Worm (Caenorhabditis elegans) whole organism, young adult: ENCODE data around the gene spn-4.

Source experiments
- C06A6.2 ChIP-seq: fragments of 200-800 bp; sonication (Bioruptor generic); conservative IDR thresholded peaks from 2 replicates; pipeline ENCODE4 v1.3.6; 2022; ENCODE audit warnings: missing genetic modification characterization, missing compliant biosample characterization
- D2030.7 ChIP-seq: fragments of 200-800 bp; sonication (Bioruptor generic); IDR thresholded peaks from 2 replicates; pipeline ENCODE4 v1.3.6; 2022; ENCODE audit warnings: missing genetic modification reagents, missing genetic modification characterization, missing compliant biosample characterization
- F22D6.2 ChIP-seq: sonication (generic microtip); optimal IDR thresholded peaks from 2 replicates; lab custom pipeline; 2016; ENCODE audit warnings: mild to moderate bottlenecking, missing genetic modification characterization, missing compliant biosample characterization
- F37B4.10 ChIP-seq: fragments of 200-800 bp; sonication (Bioruptor generic); IDR thresholded peaks from 2 replicates; pipeline ENCODE4 v1.3.6; 2022; ENCODE audit warnings: missing genetic modification characterization, missing compliant biosample characterization
- T07F8.4 ChIP-seq: sonication (generic microtip); optimal IDR thresholded peaks from 2 replicates; lab custom pipeline; 2016; ENCODE audit warnings: mild to moderate bottlenecking, missing genetic modification characterization, moderate library complexity, missing compliant biosample characterization
- Y53G8AR.9 ChIP-seq: fragments of 200-800 bp; sonication (Bioruptor generic); conservative IDR thresholded peaks from 2 replicates; pipeline ENCODE4 v1.3.6; 2022; ENCODE audit warnings: missing genetic modification reagents, missing genetic modification characterization, missing compliant biosample characterization
- Y56A3A.18 ChIP-seq: fragments of 200-800 bp; sonication (Bioruptor generic); IDR thresholded peaks from 2 replicates; pipeline ENCODE4 v1.3.6; 2022; ENCODE audit warnings: missing genetic modification reagents, missing genetic modification characterization, missing compliant biosample characterization
- ama-1 ChIP-seq, 3 experiments: fragments of 150-350 bp in 1 of 3; sonication (generic microtip) in 2 of 3; optimal IDR thresholded peaks; 2 replicates each; lab custom pipeline; 2014 to 2018; ENCODE audit warnings: missing biosample characterization in 2 of 3, missing genetic modification characterization in 2 of 3, missing genetic modification reagents in 2 of 3
- cebp-1 ChIP-seq, 2 experiments: fragments of 200-800 bp in 1 of 2; sonication (Bioruptor generic) in 1 of 2; sonication (generic microtip) in 1 of 2; IDR thresholded peaks in 1 of 2; optimal IDR thresholded peaks in 1 of 2; 2 replicates each; pipeline versions ENCODE4 v1.3.6 to Lab custom; 2017 to 2022; ENCODE audit warnings: missing compliant biosample characterization in 2 of 2, missing genetic modification characterization in 2 of 2, mild to moderate bottlenecking in 1 of 2, missing genetic modification reagents in 1 of 2, moderate library complexity in 1 of 2
- cebp-2 ChIP-seq: fragments of 200-800 bp; sonication (Bioruptor generic); IDR thresholded peaks from 2 replicates; pipeline ENCODE4 v1.3.6; 2022; ENCODE audit warnings: missing genetic modification characterization, missing compliant biosample characterization
- ceh-100 ChIP-seq: fragments of 200-800 bp; sonication (Bioruptor generic); IDR thresholded peaks from 2 replicates; pipeline ENCODE4 v1.3.6; 2022; ENCODE audit warnings: missing genetic modification reagents, missing genetic modification characterization, missing compliant biosample characterization
- egl-44 ChIP-seq: fragments of 200-800 bp; sonication (Bioruptor generic); IDR thresholded peaks from 2 replicates; pipeline ENCODE4 v1.3.6; 2022; ENCODE audit warnings: missing genetic modification reagents, missing genetic modification characterization, missing compliant biosample characterization
- ets-4 ChIP-seq: fragments of 200-800 bp; sonication (Bioruptor generic); optimal IDR thresholded peaks from 2 replicates; lab custom pipeline; 2018; ENCODE audit warnings: mild to moderate bottlenecking, missing genetic modification characterization, missing compliant biosample characterization
- hmg-1.2 ChIP-seq: fragments of 200-800 bp; sonication (Bioruptor generic); IDR thresholded peaks from 2 replicates; pipeline ENCODE4 v1.3.6; 2022; ENCODE audit warnings: missing genetic modification reagents, missing genetic modification characterization, missing compliant biosample characterization
- madf-8 ChIP-seq: fragments of 200-800 bp; sonication (Bioruptor generic); conservative IDR thresholded peaks from 2 replicates; pipeline ENCODE4 v1.3.6; 2022; ENCODE audit warnings: missing genetic modification reagents, missing genetic modification characterization, missing compliant biosample characterization
- mel-28 ChIP-seq: sonication (generic microtip); optimal IDR thresholded peaks from 2 replicates; lab custom pipeline; 2016; ENCODE audit warnings: borderline replicate concordance, mild to moderate bottlenecking, missing genetic modification characterization, missing compliant biosample characterization
- mxl-1 ChIP-seq: sonication (generic microtip); optimal IDR thresholded peaks from 2 replicates; lab custom pipeline; 2016; ENCODE audit warnings: missing genetic modification characterization, missing compliant biosample characterization
- rec-8 ChIP-seq, 2 experiments: sonication (generic microtip); optimal IDR thresholded peaks; 2 replicates each; lab custom pipeline; 2016; ENCODE audit warnings: mild to moderate bottlenecking in 2 of 2, missing genetic modification characterization in 2 of 2, missing genetic modification reagents in 2 of 2, missing genotype in 2 of 2, missing biosample characterization in 1 of 2, missing compliant biosample characterization in 1 of 2, moderate library complexity in 1 of 2
- snpc-3.4 ChIP-seq: sonication (generic microtip); optimal IDR thresholded peaks from 2 replicates; lab custom pipeline; 2017; ENCODE audit warnings: missing genetic modification characterization, mild to moderate bottlenecking, missing compliant biosample characterization, antibody characterized with exemption, moderate library complexity, missing genotype, missing genetic modification reagents
- sptf-2 ChIP-seq: fragments of 200-800 bp; sonication (Bioruptor generic); optimal IDR thresholded peaks from 2 replicates; lab custom pipeline; 2018; ENCODE audit warnings: mild to moderate bottlenecking, missing genetic modification characterization, missing compliant biosample characterization
- tbx-9 ChIP-seq: sonication (generic microtip); optimal IDR thresholded peaks from 2 replicates; lab custom pipeline; 2016; ENCODE audit warnings: borderline replicate concordance, missing genetic modification characterization, inconsistent platforms, missing compliant biosample characterization
- unc-62 ChIP-seq: fragments of 150-350 bp; optimal IDR thresholded peaks from 2 replicates; lab custom pipeline; 2014; ENCODE audit warnings: missing biosample characterization, missing genetic modification reagents, missing genetic modification characterization
- zfh-2 ChIP-seq: fragments of 200-800 bp; sonication (Bioruptor generic); conservative IDR thresholded peaks from 2 replicates; pipeline ENCODE4 v1.3.6; 2022; ENCODE audit warnings: missing genetic modification reagents, missing genetic modification characterization, missing compliant biosample characterization

spn-4 gene

DNA sequence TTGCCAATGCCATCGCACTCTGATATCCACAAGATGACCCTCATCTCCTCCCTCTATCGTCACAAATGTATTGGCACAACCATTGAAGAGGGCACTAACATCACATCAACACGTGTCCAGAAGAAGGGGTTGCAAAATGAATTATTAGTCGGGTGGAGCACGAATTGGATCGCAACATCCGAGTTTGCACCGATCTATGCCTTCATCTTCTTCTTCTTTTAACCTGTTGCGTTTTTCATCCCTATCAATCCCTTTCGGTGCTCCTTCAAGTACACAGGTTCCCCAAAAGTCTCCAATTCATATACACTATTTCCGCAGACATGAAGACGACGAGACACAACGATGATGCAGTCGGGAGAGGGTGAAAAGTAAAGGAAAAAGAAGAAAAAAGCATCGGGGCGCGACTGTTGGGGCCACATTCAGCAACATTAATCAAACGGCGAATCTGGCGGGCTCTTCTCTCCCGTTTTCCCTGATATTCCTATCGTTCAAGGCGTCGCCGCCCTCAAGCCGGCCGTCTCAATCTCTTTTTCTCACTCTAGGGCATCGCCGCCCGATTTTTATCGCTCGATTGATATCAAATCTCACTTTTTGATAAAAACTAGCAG is 33.1 kb downstream of the spn-4 start:
- TF ChIP-seq ama-1 (optimal IDR thresholded peaks at IDR 0.05; lab: Kevin White, UChicago) (no peak), ama-1 (GFP tag; optimal IDR thresholded peaks at IDR 0.05; lab: Kevin White, UChicago) (no peak), unc-62 (GFP tag; lab: Kevin White, UChicago) (no peak), rec-8 (tag; optimal IDR thresholded peaks at IDR 0.05; lab: Kevin White, UChicago) (no peak), zfh-2 (GFP tag; lab: Robert Waterston, UW) (peak; percentile 58), C06A6.2 (GFP tag; lab: Robert Waterston, UW) (no peak)

DNA sequence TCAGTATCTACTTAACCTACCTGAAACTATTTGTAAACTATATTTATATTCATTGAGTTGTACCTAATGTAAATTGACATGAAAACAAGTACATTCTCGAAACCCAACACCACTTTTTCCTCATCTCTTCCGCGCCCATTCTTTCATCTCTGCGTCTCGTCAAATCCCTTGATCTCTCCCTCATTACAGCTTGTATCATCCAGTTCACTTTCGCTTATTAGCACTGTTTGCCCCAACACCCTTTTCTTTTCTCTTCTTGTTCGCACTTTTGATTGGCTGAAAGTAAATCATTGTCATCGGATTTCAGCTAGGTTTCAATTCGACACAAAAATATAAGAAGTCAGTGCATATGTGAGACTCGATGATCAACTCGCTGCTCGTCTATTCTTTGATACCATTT is 39.9 kb downstream of the spn-4 start, which contains the start of gene T25F10.3:
Gene T25F10.3 (plus strand): TSS at position 308 of the 400 bp plus-strand sequence.
- 0 out of 2 replicates have a peak, but pooled peaks have one; percentile 13 for TF ChIP-seq hmg-1.2
- TF ChIP-seq egl-44 (GFP tag; lab: Robert Waterston, UW): no peak
- TF ChIP-seq cebp-2 (GFP tag; lab: Robert Waterston, UW): no peak
- TF ChIP-seq tbx-9 (tag; lab: Kevin White, UChicago): no peak

DNA sequence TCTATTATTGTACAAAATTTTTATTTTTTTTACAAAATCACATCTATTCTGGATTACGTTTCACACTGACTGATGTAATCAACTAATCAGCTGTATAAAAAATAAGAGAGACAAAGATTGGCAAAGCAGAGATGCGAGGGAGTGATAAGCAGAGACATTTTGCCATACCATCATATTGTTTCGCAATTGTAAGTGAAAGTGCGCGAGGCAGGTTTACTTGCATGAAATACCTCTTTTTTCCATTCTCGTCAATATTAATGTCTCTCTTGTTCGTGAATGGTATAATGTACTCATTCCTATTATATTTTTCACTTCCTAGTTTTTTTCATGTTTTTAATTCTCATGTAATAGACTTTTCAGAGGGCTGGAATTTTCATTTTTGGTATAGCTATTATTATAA is 47.8 kb downstream of the spn-4 start:
- TF ChIP-seq snpc-3.4 (tag; lab: Kevin White, UChicago): no peak
- no peak for TF ChIP-seq cebp-1 (GFP tag; IDR thresholded peaks at IDR 0.05; lab: Robert Waterston, UW)
- peak; percentile 62 for TF ChIP-seq cebp-1 (tag; optimal IDR thresholded peaks at IDR 0.05; lab: Kevin White, UChicago)

DNA sequence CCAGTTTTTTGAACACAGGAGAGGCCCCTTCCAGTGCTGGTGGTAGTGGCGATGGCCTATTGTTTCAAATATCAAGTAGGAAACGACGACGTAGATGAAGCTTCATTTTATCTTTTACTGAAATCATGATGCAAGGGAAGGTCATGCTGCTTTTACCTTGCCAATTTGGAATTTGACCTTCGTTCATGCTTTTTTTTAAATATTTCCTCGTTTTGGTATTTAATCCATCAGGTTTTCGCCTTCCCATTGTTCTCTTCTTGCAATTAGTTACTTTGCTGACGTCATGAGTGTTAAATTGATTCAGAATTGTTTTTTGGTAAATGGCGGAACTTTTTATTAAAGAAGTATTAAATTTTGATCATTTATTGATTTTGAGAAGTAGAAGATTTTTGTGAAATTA is 48.6 kb downstream of the spn-4 start:
- TF ChIP-seq D2030.7 (GFP tag; lab: Robert Waterston, UW): no peak
- no peak for TF ChIP-seq F37B4.10 (GFP tag; lab: Robert Waterston, UW)
- TF ChIP-seq F22D6.2 (tag; lab: Kevin White, UChicago): no peak
- TF ChIP-seq sptf-2 (GFP tag; lab: Kevin White, UChicago): no peak
- no peak for TF ChIP-seq Y53G8AR.9 (GFP tag; lab: Robert Waterston, UW)
- no peak for TF ChIP-seq T07F8.4 (tag; lab: Kevin White, UChicago)
- no peak for TF ChIP-seq ets-4 (GFP tag; lab: Kevin White, UChicago)
- TF ChIP-seq mxl-1: no peak
- TF ChIP-seq ceh-100: no peak
- no peak for TF ChIP-seq mel-28 (tag; lab: Kevin White, UChicago)
- TF ChIP-seq madf-8 (GFP tag; lab: Robert Waterston, UW): no peak
- no peak for TF ChIP-seq Y56A3A.18 (GFP tag; lab: Robert Waterston, UW)
